Comparison of ENCODE assay signal across 1 fruit fly cellular context in genomic region chrX:10250659-10251058, dm6.
TF ChIP-seq lines count a peak whose summit lies in the region.

No protein-coding gene starts in this region.

TF ChIP-seq in whole organism, embryonic, 481 proteins besides CTCF, POLR2A, EP300 and RAD21 (continued from another document and continues in another):
- no peak for TF ChIP-seq ATbp (GFP tag; optimal IDR thresholded peaks at IDR 0.05; lab: Kevin White, UChicago)
- no peak for TF ChIP-seq CG33557 (GFP tag; optimal IDR thresholded peaks at IDR 0.05; lab: Kevin White, UChicago)
- TF ChIP-seq CG6272 (GFP tag; IDR thresholded peaks at IDR 0.05; lab: Robert Waterston, UW): no peak
- no peak for TF ChIP-seq CG15696 (tag; optimal IDR thresholded peaks at IDR 0.05; lab: Kevin White, UChicago)
- no peak for TF ChIP-seq Elba2 (GFP tag; optimal IDR thresholded peaks at IDR 0.05; lab: Kevin White, UChicago)
- TF ChIP-seq Hr39 (optimal IDR thresholded peaks at IDR 0.05; lab: Kevin White, UChicago): no peak
- no peak for TF ChIP-seq CG14860 (GFP tag; IDR thresholded peaks at IDR 0.05; lab: Robert Waterston, UW; ENCODE audit: partially characterized antibody)
- TF ChIP-seq br (optimal IDR thresholded peaks at IDR 0.05; lab: Kevin White, UChicago): no peak
- TF ChIP-seq trem (tag; optimal IDR thresholded peaks at IDR 0.05; lab: Kevin White, UChicago): no peak
- TF ChIP-seq CG14965 (GFP tag; optimal IDR thresholded peaks at IDR 0.05; lab: Kevin White, UChicago; ENCODE audit: borderline replicate concordance): no peak
- no peak for TF ChIP-seq Optix (GFP tag; IDR thresholded peaks at IDR 0.05; lab: Robert Waterston, UW)
- TF ChIP-seq CG6854 (GFP tag; optimal IDR thresholded peaks at IDR 0.05; lab: Kevin White, UChicago): no peak
- TF ChIP-seq Sry-β (GFP tag; optimal IDR thresholded peaks at IDR 0.05; lab: Kevin White, UChicago): no peak
- TF ChIP-seq kah (GFP tag; optimal IDR thresholded peaks at IDR 0.05; lab: Kevin White, UChicago): no peak
- TF ChIP-seq CG1603 (tag; optimal IDR thresholded peaks at IDR 0.05; lab: Kevin White, UChicago): no peak
- TF ChIP-seq D (optimal IDR thresholded peaks at IDR 0.05; lab: Kevin White, UChicago): no peak
- TF ChIP-seq D (GFP tag; optimal IDR thresholded peaks at IDR 0.05; lab: Kevin White, UChicago): no peak
- no peak for TF ChIP-seq vfl (GFP tag; optimal IDR thresholded peaks at IDR 0.05; lab: Kevin White, UChicago)
- TF ChIP-seq Camta (GFP tag; optimal IDR thresholded peaks at IDR 0.05; lab: Kevin White, UChicago): no peak
- TF ChIP-seq CG16815 (GFP tag; optimal IDR thresholded peaks at IDR 0.05; lab: Kevin White, UChicago): no peak
- no peak for TF ChIP-seq Mrtf (GFP tag; IDR thresholded peaks at IDR 0.05; lab: Robert Waterston, UW)
- no peak for TF ChIP-seq CG14050 (GFP tag; IDR thresholded peaks at IDR 0.05; lab: Robert Waterston, UW)
- TF ChIP-seq CG2678 (tag; optimal IDR thresholded peaks at IDR 0.05; lab: Kevin White, UChicago): peak; percentile 52
- TF ChIP-seq CG6175 (GFP tag; IDR thresholded peaks at IDR 0.05; lab: Robert Waterston, UW): no peak
- TF ChIP-seq toy (GFP tag; IDR thresholded peaks at IDR 0.05; lab: Robert Waterston, UW): no peak
- no peak for TF ChIP-seq B-H2 (GFP tag; optimal IDR thresholded peaks at IDR 0.05; lab: Kevin White, UChicago)
- no peak for TF ChIP-seq ind (GFP tag; optimal IDR thresholded peaks at IDR 0.05; lab: Kevin White, UChicago)
- no peak for TF ChIP-seq wor (GFP tag; IDR thresholded peaks at IDR 0.05; lab: Robert Waterston, UW)
- TF ChIP-seq CG31224 (GFP tag; IDR thresholded peaks at IDR 0.05; lab: Robert Waterston, UW): no peak
- no peak for TF ChIP-seq CG4282 (GFP tag; optimal IDR thresholded peaks at IDR 0.05; lab: Kevin White, UChicago)
- TF ChIP-seq Oli (tag; optimal IDR thresholded peaks at IDR 0.05; lab: Kevin White, UChicago): no peak
- no peak for TF ChIP-seq dmrt99B (tag; optimal IDR thresholded peaks at IDR 0.05; lab: Kevin White, UChicago)
- TF ChIP-seq gce (GFP tag; IDR thresholded peaks at IDR 0.05; lab: Robert Waterston, UW): no peak
- no peak for TF ChIP-seq CG30403 (GFP tag; optimal IDR thresholded peaks at IDR 0.05; lab: Kevin White, UChicago)
- TF ChIP-seq Hr78 (GFP tag; optimal IDR thresholded peaks at IDR 0.05; lab: Kevin White, UChicago): no peak
- TF ChIP-seq Deaf1 (tag; optimal IDR thresholded peaks at IDR 0.05; lab: Kevin White, UChicago): no peak
- no peak for TF ChIP-seq CG17568 (GFP tag; optimal IDR thresholded peaks at IDR 0.05; lab: Kevin White, UChicago)
- TF ChIP-seq ci (GFP tag; IDR thresholded peaks at IDR 0.05; lab: Robert Waterston, UW): no peak
- no peak for TF ChIP-seq CG7271 (tag; optimal IDR thresholded peaks at IDR 0.05; lab: Kevin White, UChicago)
- TF ChIP-seq CG12299 (tag; optimal IDR thresholded peaks at IDR 0.05; lab: Kevin White, UChicago): no peak
- no peak for TF ChIP-seq slou (GFP tag; optimal IDR thresholded peaks at IDR 0.05; lab: Kevin White, UChicago)
- TF ChIP-seq CG12155 (GFP tag; optimal IDR thresholded peaks at IDR 0.05; lab: Kevin White, UChicago): no peak
- TF ChIP-seq chinmo (GFP tag; IDR thresholded peaks at IDR 0.05; lab: Robert Waterston, UW; ENCODE audit: partially characterized antibody): no peak
- TF ChIP-seq gcm2 (GFP tag; optimal IDR thresholded peaks at IDR 0.05; lab: Kevin White, UChicago): no peak
- TF ChIP-seq CG15011 (GFP tag; optimal IDR thresholded peaks at IDR 0.05; lab: Kevin White, UChicago): no peak
- peak; percentile 18 for TF ChIP-seq CG9727 (GFP tag; optimal IDR thresholded peaks at IDR 0.05; lab: Kevin White, UChicago)
- TF ChIP-seq PHDP (tag; optimal IDR thresholded peaks at IDR 0.05; lab: Kevin White, UChicago): peak; percentile 2
- no peak for TF ChIP-seq CG10462 (GFP tag; optimal IDR thresholded peaks at IDR 0.05; lab: Kevin White, UChicago)
- TF ChIP-seq Hr3 (GFP tag; optimal IDR thresholded peaks at IDR 0.05; lab: Kevin White, UChicago): no peak
- TF ChIP-seq ro (GFP tag; IDR thresholded peaks at IDR 0.05; lab: Robert Waterston, UW): no peak
- TF ChIP-seq CG34376 (GFP tag; optimal IDR thresholded peaks at IDR 0.05; lab: Kevin White, UChicago): no peak
- no peak for TF ChIP-seq eyg (GFP tag; optimal IDR thresholded peaks at IDR 0.05; lab: Kevin White, UChicago)
- peak; percentile 52 for TF ChIP-seq cwo (GFP tag; optimal IDR thresholded peaks at IDR 0.05; lab: Kevin White, UChicago)
- no peak for TF ChIP-seq ac (GFP tag; optimal IDR thresholded peaks at IDR 0.05; lab: Kevin White, UChicago)
- TF ChIP-seq Ravus (GFP tag; IDR thresholded peaks at IDR 0.05; lab: Robert Waterston, UW): no peak
- no peak for TF ChIP-seq twi (tag; optimal IDR thresholded peaks at IDR 0.05; lab: Kevin White, UChicago)
- TF ChIP-seq CG11398 (GFP tag; optimal IDR thresholded peaks at IDR 0.05; lab: Kevin White, UChicago): no peak
- TF ChIP-seq CG6683 (GFP tag; optimal IDR thresholded peaks at IDR 0.05; lab: Kevin White, UChicago): no peak
- no peak for TF ChIP-seq slp2 (GFP tag; optimal IDR thresholded peaks at IDR 0.05; lab: Kevin White, UChicago)
- TF ChIP-seq Dek (tag; optimal IDR thresholded peaks at IDR 0.05; lab: Kevin White, UChicago): no peak
- TF ChIP-seq CG12219 (GFP tag; optimal IDR thresholded peaks at IDR 0.05; lab: Kevin White, UChicago): no peak
- no peak for TF ChIP-seq wdn (GFP tag; IDR thresholded peaks at IDR 0.05; lab: Robert Waterston, UW)
- no peak for TF ChIP-seq CrebB (tag; optimal IDR thresholded peaks at IDR 0.05; lab: Kevin White, UChicago)
- no peak for TF ChIP-seq CG4404 (GFP tag; IDR thresholded peaks at IDR 0.05; lab: Robert Waterston, UW)
- peak; percentile 61 for TF ChIP-seq Med (GFP tag; lab: Kevin White, UChicago)
- TF ChIP-seq NC2β (GFP tag; optimal IDR thresholded peaks at IDR 0.05; lab: Kevin White, UChicago): no peak
- TF ChIP-seq zen2 (GFP tag; IDR thresholded peaks at IDR 0.05; lab: Robert Waterston, UW; ENCODE audit: partially characterized antibody): no peak
- TF ChIP-seq Meics (GFP tag; optimal IDR thresholded peaks at IDR 0.05; lab: Kevin White, UChicago): peak; percentile 60
- no peak for TF ChIP-seq gt (GFP tag; IDR thresholded peaks at IDR 0.05; lab: Robert Waterston, UW)
- no peak for TF ChIP-seq stwl (tag; optimal IDR thresholded peaks at IDR 0.05; lab: Kevin White, UChicago)
- no peak for TF ChIP-seq HLH4C (GFP tag; IDR thresholded peaks at IDR 0.05; lab: Robert Waterston, UW; ENCODE audit: partially characterized antibody)
- TF ChIP-seq CG18262 (tag; optimal IDR thresholded peaks at IDR 0.05; lab: Kevin White, UChicago): no peak
- no peak for TF ChIP-seq HLH54F (GFP tag; optimal IDR thresholded peaks at IDR 0.05; lab: Kevin White, UChicago)
- TF ChIP-seq CG3065 (GFP tag; optimal IDR thresholded peaks at IDR 0.05; lab: Kevin White, UChicago): no peak
- no peak for TF ChIP-seq az2 (GFP tag; optimal IDR thresholded peaks at IDR 0.05; lab: Kevin White, UChicago)
- TF ChIP-seq CG7839 (tag; optimal IDR thresholded peaks at IDR 0.05; lab: Kevin White, UChicago): no peak
- TF ChIP-seq Spps (tag; optimal IDR thresholded peaks at IDR 0.05; lab: Kevin White, UChicago): no peak
- TF ChIP-seq CG11504 (tag; optimal IDR thresholded peaks at IDR 0.05; lab: Kevin White, UChicago): peak; percentile 19
- TF ChIP-seq Nf-YB (GFP tag; optimal IDR thresholded peaks at IDR 0.05; lab: Kevin White, UChicago): no peak
- no peak for TF ChIP-seq chif (GFP tag; optimal IDR thresholded peaks at IDR 0.05; lab: Kevin White, UChicago)
- TF ChIP-seq CG3407 (GFP tag; optimal IDR thresholded peaks at IDR 0.05; lab: Kevin White, UChicago): no peak
- no peak for TF ChIP-seq pum (GFP tag; optimal IDR thresholded peaks at IDR 0.05; lab: Kevin White, UChicago)
- no peak for TF ChIP-seq CG10543 (GFP tag; optimal IDR thresholded peaks at IDR 0.05; lab: Kevin White, UChicago)
- TF ChIP-seq CG18476 (GFP tag; optimal IDR thresholded peaks at IDR 0.05; lab: Kevin White, UChicago): no peak
- no peak for TF ChIP-seq repo (GFP tag; optimal IDR thresholded peaks at IDR 0.05; lab: Kevin White, UChicago)
- TF ChIP-seq row (GFP tag; IDR thresholded peaks at IDR 0.05; lab: Robert Waterston, UW): peak; percentile 59
- no peak for TF ChIP-seq TFAM (GFP tag; optimal IDR thresholded peaks at IDR 0.05; lab: Kevin White, UChicago)
- TF ChIP-seq NC2α (GFP tag; optimal IDR thresholded peaks at IDR 0.05; lab: Kevin White, UChicago): no peak
- no peak for TF ChIP-seq Lpt (GFP tag; optimal IDR thresholded peaks at IDR 0.05; lab: Kevin White, UChicago)
- no peak for TF ChIP-seq CG10431 (GFP tag; optimal IDR thresholded peaks at IDR 0.05; lab: Kevin White, UChicago)
- no peak for TF ChIP-seq CG3163 (GFP tag; optimal IDR thresholded peaks at IDR 0.05; lab: Kevin White, UChicago)
- TF ChIP-seq CHES-1-like (GFP tag; optimal IDR thresholded peaks at IDR 0.05; lab: Kevin White, UChicago): no peak
- TF ChIP-seq Xbp1 (GFP tag; optimal IDR thresholded peaks at IDR 0.05; lab: Kevin White, UChicago): no peak
- no peak for TF ChIP-seq CG9609 (GFP tag; optimal IDR thresholded peaks at IDR 0.05; lab: Kevin White, UChicago)
- no peak for TF ChIP-seq Doc2 (GFP tag; IDR thresholded peaks at IDR 0.05; lab: Robert Waterston, UW)
- TF ChIP-seq CG18619 (GFP tag; optimal IDR thresholded peaks at IDR 0.05; lab: Kevin White, UChicago): no peak
- peak; percentile 45; the same call in 2 of the 3 replicates for TF ChIP-seq dysf (GFP tag; IDR thresholded peaks at IDR 0.05; lab: Robert Waterston, UW)
- TF ChIP-seq CG6813 (GFP tag; optimal IDR thresholded peaks at IDR 0.05; lab: Kevin White, UChicago): no peak
- no peak for TF ChIP-seq esg (GFP tag; conservative IDR thresholded peaks at IDR 0.05; lab: Robert Waterston, UW)
- no peak for TF ChIP-seq otp (GFP tag; IDR thresholded peaks at IDR 0.05; lab: Robert Waterston, UW)
- TF ChIP-seq CG2129 (GFP tag; IDR thresholded peaks at IDR 0.05; lab: Robert Waterston, UW; ENCODE audit: partially characterized antibody): no peak
- no peak for TF ChIP-seq Rx (GFP tag; IDR thresholded peaks at IDR 0.05; lab: Robert Waterston, UW)
- TF ChIP-seq CG11696 (GFP tag; IDR thresholded peaks at IDR 0.05; lab: Robert Waterston, UW): no peak
- no peak for TF ChIP-seq fd64A (GFP tag; optimal IDR thresholded peaks at IDR 0.05; lab: Kevin White, UChicago)
- TF ChIP-seq pfk (GFP tag; optimal IDR thresholded peaks at IDR 0.05; lab: Kevin White, UChicago): no peak
- no peak for TF ChIP-seq GATAe (GFP tag; conservative IDR thresholded peaks at IDR 0.05; lab: Robert Waterston, UW)
- TF ChIP-seq NK7.1 (GFP tag; optimal IDR thresholded peaks at IDR 0.05; lab: Kevin White, UChicago): no peak
- no peak for TF ChIP-seq da (GFP tag; optimal IDR thresholded peaks at IDR 0.05; lab: Kevin White, UChicago)
- TF ChIP-seq Blimp-1 (GFP tag; optimal IDR thresholded peaks at IDR 0.05; lab: Kevin White, UChicago): no peak
- no peak for TF ChIP-seq pb (GFP tag; optimal IDR thresholded peaks at IDR 0.05; lab: Kevin White, UChicago)
- no peak for TF ChIP-seq CG2875 (GFP tag; optimal IDR thresholded peaks at IDR 0.05; lab: Kevin White, UChicago)
- TF ChIP-seq CG8924 (tag; optimal IDR thresholded peaks at IDR 0.05; lab: Kevin White, UChicago): no peak
- no peak for TF ChIP-seq CG12744 (GFP tag; optimal IDR thresholded peaks at IDR 0.05; lab: Kevin White, UChicago)
- no peak for TF ChIP-seq CG12236 (GFP tag; optimal IDR thresholded peaks at IDR 0.05; lab: Kevin White, UChicago)
- TF ChIP-seq tup (GFP tag; optimal IDR thresholded peaks at IDR 0.05; lab: Kevin White, UChicago): no peak
- TF ChIP-seq CG13287 (GFP tag; IDR thresholded peaks at IDR 0.05; lab: Robert Waterston, UW; ENCODE audit: partially characterized antibody): no peak
- no peak for TF ChIP-seq CG1647 (GFP tag; optimal IDR thresholded peaks at IDR 0.05; lab: Kevin White, UChicago)
- no peak for TF ChIP-seq CG17385 (GFP tag; optimal IDR thresholded peaks at IDR 0.05; lab: Kevin White, UChicago)
- no peak for TF ChIP-seq CG43689 (GFP tag; IDR thresholded peaks at IDR 0.05; lab: Robert Waterston, UW)
- no peak for TF ChIP-seq CG32772 (GFP tag; IDR thresholded peaks at IDR 0.05; lab: Robert Waterston, UW)
- TF ChIP-seq lov (optimal IDR thresholded peaks at IDR 0.05; lab: Kevin White, UChicago): no peak
- no peak for TF ChIP-seq lov (GFP tag; IDR thresholded peaks at IDR 0.05; lab: Robert Waterston, UW)
- no peak for TF ChIP-seq ato (GFP tag; IDR thresholded peaks at IDR 0.05; lab: Robert Waterston, UW; ENCODE audit: partially characterized antibody)
- TF ChIP-seq rib (GFP tag; IDR thresholded peaks at IDR 0.05; lab: Robert Waterston, UW): 0 out of 2 replicates have a peak, but pooled peaks have one; percentile 8
- TF ChIP-seq CG32532 (GFP tag; IDR thresholded peaks at IDR 0.05; lab: Robert Waterston, UW): peak; percentile 26; the same call in 1 of the 2 replicates
- TF ChIP-seq ase (GFP tag; IDR thresholded peaks at IDR 0.05; lab: Robert Waterston, UW): no peak
- no peak for TF ChIP-seq MESR4 (GFP tag; optimal IDR thresholded peaks at IDR 0.05; lab: Kevin White, UChicago)
- TF ChIP-seq CG34224 (GFP tag; IDR thresholded peaks at IDR 0.05; lab: Robert Waterston, UW; ENCODE audit: partially characterized antibody): no peak
- no peak for TF ChIP-seq so (GFP tag; IDR thresholded peaks at IDR 0.05; lab: Robert Waterston, UW)
- no peak for TF ChIP-seq ERR (GFP tag; optimal IDR thresholded peaks at IDR 0.05; lab: Kevin White, UChicago)
- no peak for TF ChIP-seq sqz (GFP tag; optimal IDR thresholded peaks at IDR 0.05; lab: Kevin White, UChicago)
- no peak for TF ChIP-seq CG17359 (tag; optimal IDR thresholded peaks at IDR 0.05; lab: Kevin White, UChicago)
- TF ChIP-seq trh (GFP tag; optimal IDR thresholded peaks at IDR 0.05; lab: Kevin White, UChicago): no peak
- TF ChIP-seq odd (GFP tag; optimal IDR thresholded peaks at IDR 0.05; lab: Kevin White, UChicago): no peak
- TF ChIP-seq chm (GFP tag; IDR thresholded peaks at IDR 0.05; lab: Robert Waterston, UW): no peak
- TF ChIP-seq jigr1 (GFP tag; IDR thresholded peaks at IDR 0.05; lab: Robert Waterston, UW): no peak
- TF ChIP-seq CG10321 (GFP tag; IDR thresholded peaks at IDR 0.05; lab: Robert Waterston, UW): no peak
- TF ChIP-seq gsb (GFP tag; IDR thresholded peaks at IDR 0.05; lab: Robert Waterston, UW): no peak
- no peak for TF ChIP-seq Hand (GFP tag; optimal IDR thresholded peaks at IDR 0.05; lab: Kevin White, UChicago)
- no peak for TF ChIP-seq Atf3 (GFP tag; optimal IDR thresholded peaks at IDR 0.05; lab: Kevin White, UChicago)
- TF ChIP-seq HmgZ (tag; optimal IDR thresholded peaks at IDR 0.05; lab: Kevin White, UChicago): no peak
